Fruit fly (Drosophila melanogaster): Measurements from ENCODE around the gene Eip74EF.

Eip74EF gene

DNA sequence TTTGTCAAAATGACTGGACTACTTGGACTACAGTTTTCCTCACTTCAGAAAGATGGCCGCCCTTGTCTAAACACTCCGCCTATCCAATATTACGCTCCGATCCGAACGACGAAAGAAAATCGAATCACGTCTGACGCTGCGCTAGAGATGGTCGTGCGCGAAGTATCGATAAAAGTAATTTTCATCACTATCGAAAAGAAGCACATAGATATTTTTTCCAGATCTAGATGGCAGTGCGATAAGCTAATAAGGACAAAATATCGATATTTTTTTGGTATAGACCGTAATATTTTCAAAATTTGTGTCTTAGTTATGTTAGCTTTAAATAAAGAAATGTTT is 25.8 kb upstream of the Eip74EF start, which contains the start of gene Pep (continued):
- TF ChIP-seq Hr3 (GFP tag; optimal IDR thresholded peaks at IDR 0.05), result peak; percentile 13
- TF ChIP-seq pho (GFP tag; optimal IDR thresholded peaks at IDR 0.05), result peak; percentile 12
- TF ChIP-seq ranshi (GFP tag; IDR thresholded peaks at IDR 0.05), result no peak; the same call in 1 of the 2 replicates
- TF ChIP-seq kay (GFP tag; optimal IDR thresholded peaks at IDR 0.05), result peak; percentile 43
- no peak for TF ChIP-seq slou (GFP tag; optimal IDR thresholded peaks at IDR 0.05)
- peak; percentile 98 for TF ChIP-seq CG3995 (GFP tag; optimal IDR thresholded peaks at IDR 0.05)
- peak; percentile 93 for TF ChIP-seq MESR4 (GFP tag; optimal IDR thresholded peaks at IDR 0.05)
- no peak for TF ChIP-seq caup (GFP tag; optimal IDR thresholded peaks at IDR 0.05; ENCODE audit: severe bottlenecking)
- peak; percentile 20 for TF ChIP-seq mirr (GFP tag; optimal IDR thresholded peaks at IDR 0.05)
- no peak for TF ChIP-seq CG17912 (GFP tag; optimal IDR thresholded peaks at IDR 0.05)
- no peak for TF ChIP-seq CG8944 (GFP tag; optimal IDR thresholded peaks at IDR 0.05)
- TF ChIP-seq NfI (GFP tag; optimal IDR thresholded peaks at IDR 0.05), result peak; percentile 24
- peak; percentile 80 for TF ChIP-seq E2f2 (GFP tag; IDR thresholded peaks at IDR 0.05)
- TF ChIP-seq Dfd (GFP tag; optimal IDR thresholded peaks at IDR 0.05), result no peak
- TF ChIP-seq CG7372 (GFP tag; IDR thresholded peaks at IDR 0.05), result no peak
- peak; percentile 5 for TF ChIP-seq CG17385 (GFP tag; optimal IDR thresholded peaks at IDR 0.05)
- TF ChIP-seq insv (GFP tag; optimal IDR thresholded peaks at IDR 0.05), result peak in 1 of 2 experiments; percentile 31
- TF ChIP-seq tup (GFP tag; optimal IDR thresholded peaks at IDR 0.05), result no peak
- no peak for TF ChIP-seq crol (GFP tag; IDR thresholded peaks at IDR 0.05)
- no peak for TF ChIP-seq CG12942 (GFP tag; optimal IDR thresholded peaks at IDR 0.05)
- peak; percentile 24; the same call in 1 of the 2 replicates for TF ChIP-seq Xrp1 (GFP tag; IDR thresholded peaks at IDR 0.05)
- TF ChIP-seq gt (GFP tag; IDR thresholded peaks at IDR 0.05), result no peak
- peak; percentile 97 for TF ChIP-seq chinmo (GFP tag; IDR thresholded peaks at IDR 0.05; ENCODE audit: partially characterized antibody)
- no peak for TF ChIP-seq croc (GFP tag; conservative IDR thresholded peaks at IDR 0.05)
- TF ChIP-seq dmrt99B (tag; optimal IDR thresholded peaks at IDR 0.05), result no peak
- TF ChIP-seq CG33557 (GFP tag; optimal IDR thresholded peaks at IDR 0.05), result no peak
- TF ChIP-seq CG6854 (GFP tag; optimal IDR thresholded peaks at IDR 0.05), result no peak
- TF ChIP-seq Bgb (GFP tag; IDR thresholded peaks at IDR 0.05; ENCODE audit: partially characterized antibody), result peak; percentile 99
- TF ChIP-seq CG11247 (GFP tag; IDR thresholded peaks at IDR 0.05), result no peak
- peak; percentile 49 for TF ChIP-seq oc (tag; optimal IDR thresholded peaks at IDR 0.05)
- no peak for TF ChIP-seq CG11560 (tag; IDR thresholded peaks at IDR 0.05)
- TF ChIP-seq CG16815 (GFP tag; optimal IDR thresholded peaks at IDR 0.05), result no peak
- no peak for TF ChIP-seq p53 (GFP tag; optimal IDR thresholded peaks at IDR 0.05)
- no peak; the same call in 1 of the 2 replicates for TF ChIP-seq slbo (GFP tag; IDR thresholded peaks at IDR 0.05)
- no peak for TF ChIP-seq CG8281 (tag; optimal IDR thresholded peaks at IDR 0.05)
- TF ChIP-seq CoRest (tag; optimal IDR thresholded peaks at IDR 0.05), result peak; percentile 53
- peak; percentile 25 for TF ChIP-seq chn (GFP tag; optimal IDR thresholded peaks at IDR 0.05)
- TF ChIP-seq CG7987 (GFP tag; optimal IDR thresholded peaks at IDR 0.05), result peak; percentile 39
- peak; percentile 42 for TF ChIP-seq mam (GFP tag; optimal IDR thresholded peaks at IDR 0.05)
- 0 out of 2 replicates have a peak, but pooled peaks have one; percentile 21 for TF ChIP-seq rib (GFP tag; IDR thresholded peaks at IDR 0.05)
- peak; percentile 39 for TF ChIP-seq CG4424 (GFP tag; optimal IDR thresholded peaks at IDR 0.05)
- TF ChIP-seq Hey (tag; optimal IDR thresholded peaks at IDR 0.05), result no peak
- TF ChIP-seq Lhr (GFP tag; optimal IDR thresholded peaks at IDR 0.05), result peak; percentile 59
- TF ChIP-seq twi (tag; optimal IDR thresholded peaks at IDR 0.05), result no peak
- TF ChIP-seq MBD-R2 (GFP tag; IDR thresholded peaks at IDR 0.05), result peak; percentile 56
- no peak; the same call in 3 of the 4 replicates for TF ChIP-seq Gug (GFP tag; IDR thresholded peaks at IDR 0.05)
- TF ChIP-seq en (GFP tag; optimal IDR thresholded peaks at IDR 0.05), result no peak
- no peak for TF ChIP-seq Bdp1 (GFP tag; optimal IDR thresholded peaks at IDR 0.05)
- TF ChIP-seq psq (GFP tag; optimal IDR thresholded peaks at IDR 0.05), result no peak
- TF ChIP-seq CG12071 (GFP tag; optimal IDR thresholded peaks at IDR 0.05), result no peak
- TF ChIP-seq ham (GFP tag; IDR thresholded peaks at IDR 0.05), result no peak
- TF ChIP-seq dati (GFP tag; IDR thresholded peaks at IDR 0.05), result no peak
